Worm (Caenorhabditis elegans) whole organism, L1 larva: ENCODE data around the gene ZK1307.4.

Source experiments
- aha-1 ChIP-seq: fragments of 150-350 bp; optimal IDR thresholded peaks from 2 replicates; lab custom pipeline; 2014; ENCODE audit warnings: missing biosample characterization, missing genetic modification characterization
- alr-1 ChIP-seq: fragments of 200-800 bp; sonication (Bioruptor generic); optimal IDR thresholded peaks from 2 replicates; lab custom pipeline; 2018; ENCODE audit warnings: borderline replicate concordance, mild to moderate bottlenecking, missing genetic modification characterization, missing compliant biosample characterization
- ama-1 ChIP-seq: fragments of 150-350 bp; optimal IDR thresholded peaks from 2 replicates; lab custom pipeline; 2014
- dsc-1 ChIP-seq: sonication (generic microtip); optimal IDR thresholded peaks from 2 replicates; lab custom pipeline; 2016; ENCODE audit warnings: mild to moderate bottlenecking, missing genetic modification characterization, missing compliant biosample characterization
- efl-1 ChIP-seq, 4 experiments: fragments of 150-350 bp; optimal IDR thresholded peaks in 3 of 4; peaks in 1 of 4; 1 replicate in 1 of 4; 2 replicates in 3 of 4; lab custom pipeline; 2014; ENCODE audit warnings: missing biosample characterization in 2 of 4, missing genetic modification characterization in 2 of 4, missing genetic modification reagents in 2 of 4
- elt-2 ChIP-seq: sonication (generic microtip); optimal IDR thresholded peaks from 2 replicates; lab custom pipeline; 2016; ENCODE audit warnings: missing genetic modification characterization, mild to moderate bottlenecking, inconsistent platforms, missing compliant biosample characterization, missing genetic modification reagents
- fkh-10 ChIP-seq: sonication (generic microtip); optimal IDR thresholded peaks from 2 replicates; lab custom pipeline; 2017; ENCODE audit warnings: missing biosample characterization, missing genetic modification reagents, missing genetic modification characterization
- fkh-8 ChIP-seq: sonication (generic microtip); optimal IDR thresholded peaks from 2 replicates; lab custom pipeline; 2016; ENCODE audit warnings: mild to moderate bottlenecking, missing genetic modification characterization, missing compliant biosample characterization
- isw-1 ChIP-seq: fragments of 200-800 bp; sonication (Bioruptor generic); IDR thresholded peaks from 2 replicates; pipeline ENCODE4 v1.3.6; 2022; ENCODE audit warnings: missing genetic modification characterization, missing compliant biosample characterization
- jun-1 ChIP-seq: fragments of 150-350 bp; optimal IDR thresholded peaks from 2 replicates; lab custom pipeline; 2014; ENCODE audit warnings: missing biosample characterization, missing genetic modification reagents, missing genetic modification characterization
- lin-14 ChIP-seq: fragments of 200-800 bp; sonication (Bioruptor generic); optimal IDR thresholded peaks from 2 replicates; lab custom pipeline; 2018; ENCODE audit warnings: mild to moderate bottlenecking, missing genetic modification characterization, moderate library complexity, missing compliant biosample characterization
- lin-39 ChIP-seq: fragments of 150-350 bp; optimal IDR thresholded peaks from 2 replicates; lab custom pipeline; 2014; ENCODE audit warnings: missing biosample characterization, missing genetic modification reagents, missing genetic modification characterization
- lsy-2 ChIP-seq, 2 experiments: fragments of 150-350 bp; optimal IDR thresholded peaks; 2 replicates each; lab custom pipeline; 2014; ENCODE audit warnings: missing biosample characterization in 2 of 2, missing genetic modification characterization in 2 of 2
- mab-9 ChIP-seq: fragments of 200-800 bp; sonication (Bioruptor generic); IDR thresholded peaks from 2 replicates; pipeline ENCODE4 v1.3.6; 2022; ENCODE audit warnings: missing genetic modification reagents, missing genetic modification characterization, missing compliant biosample characterization
- mdl-1 ChIP-seq, 2 experiments: fragments of 150-350 bp; optimal IDR thresholded peaks; 2 replicates each; lab custom pipeline; 2014 to 2017; ENCODE audit warnings: missing biosample characterization in 2 of 2, missing genetic modification characterization in 2 of 2, inconsistent platforms in 1 of 2
- mep-1 ChIP-seq: fragments of 150-350 bp; optimal IDR thresholded peaks from 2 replicates; lab custom pipeline; 2014; ENCODE audit warnings: missing biosample characterization, missing genetic modification characterization
- nhr-47 ChIP-seq: sonication (generic microtip); optimal IDR thresholded peaks from 2 replicates; lab custom pipeline; 2016; ENCODE audit warnings: mild to moderate bottlenecking, missing genetic modification characterization, moderate library complexity, missing compliant biosample characterization
- nhr-85 ChIP-seq: sonication (generic microtip); peaks from one replicate; lab custom pipeline; 2016; ENCODE audit warnings: missing genetic modification characterization, inconsistent platforms, missing compliant biosample characterization
- nhr-90 ChIP-seq: sonication (generic microtip); optimal IDR thresholded peaks from 2 replicates; lab custom pipeline; 2016; ENCODE audit warnings: mild to moderate bottlenecking, missing genetic modification characterization, missing compliant biosample characterization; ENCODE audit not compliant: poor library complexity
- pag-3 ChIP-seq: sonication (generic microtip); optimal IDR thresholded peaks from 2 replicates; lab custom pipeline; 2017; ENCODE audit warnings: missing genetic modification characterization, mild to moderate bottlenecking, missing compliant biosample characterization, antibody characterized with exemption, borderline replicate concordance; ENCODE audit not compliant: insufficient read depth
- pqm-1 ChIP-seq: sonication (generic microtip); optimal IDR thresholded peaks from 3 replicates; lab custom pipeline; 2017; ENCODE audit warnings: missing biosample characterization, missing genetic modification characterization
- snpc-4 ChIP-seq: fragments of 150-350 bp; optimal IDR thresholded peaks from 2 replicates; lab custom pipeline; 2014; ENCODE audit warnings: missing biosample characterization, missing genetic modification characterization
- snu-23 ChIP-seq: sonication (generic microtip); optimal IDR thresholded peaks from 2 replicates; lab custom pipeline; 2016; ENCODE audit warnings: missing genetic modification characterization, missing compliant biosample characterization
- sox-4 ChIP-seq: sonication (generic microtip); optimal IDR thresholded peaks from 2 replicates; lab custom pipeline; 2016; ENCODE audit warnings: missing genetic modification characterization, missing compliant biosample characterization
- tbx-2 ChIP-seq: sonication (generic microtip); optimal IDR thresholded peaks from 2 replicates; lab custom pipeline; 2016; ENCODE audit warnings: missing genetic modification characterization, missing compliant biosample characterization
- unc-130 ChIP-seq: fragments of 150-350 bp; optimal IDR thresholded peaks from 2 replicates; lab custom pipeline; 2017; ENCODE audit warnings: missing biosample characterization, missing genetic modification characterization, inconsistent platforms
- unc-30 ChIP-seq: sonication (generic microtip); optimal IDR thresholded peaks from 2 replicates; lab custom pipeline; 2017; ENCODE audit warnings: missing biosample characterization, missing genetic modification characterization
- unc-98 ChIP-seq: fragments of 200-800 bp; sonication (Bioruptor generic); IDR thresholded peaks from 2 replicates; pipeline ENCODE4 v1.3.6; 2022; ENCODE audit warnings: missing genetic modification characterization, missing compliant biosample characterization
- vab-15 ChIP-seq: sonication (generic microtip); optimal IDR thresholded peaks from 2 replicates; lab custom pipeline; 2017; ENCODE audit warnings: missing genotype, mild to moderate bottlenecking, missing genetic modification characterization, missing compliant biosample characterization
- zip-4 ChIP-seq: fragments of 200-800 bp; sonication (Bioruptor generic); optimal IDR thresholded peaks from 2 replicates; lab custom pipeline; 2018; ENCODE audit warnings: mild to moderate bottlenecking, missing genetic modification characterization, moderate library complexity, missing compliant biosample characterization
- ztf-11 ChIP-seq, 2 experiments: sonication (generic microtip); optimal IDR thresholded peaks; 2 replicates each; lab custom pipeline; 2016 to 2017; ENCODE audit warnings: missing genetic modification characterization in 2 of 2, missing biosample characterization in 1 of 2, missing compliant biosample characterization in 1 of 2
- ztf-4 ChIP-seq: fragments of 150-350 bp; optimal IDR thresholded peaks from 2 replicates; lab custom pipeline; 2014; ENCODE audit warnings: missing biosample characterization, missing genetic modification characterization

Gene ZK1307.4

ce11 chrII:9618759-9619158, 32.8 kb downstream of the ZK1307.4 start:
- TF ChIP-seq nhr-47 (tag; lab: Kevin White, UChicago), result no peak
- TF ChIP-seq efl-1 (optimal IDR thresholded peaks at IDR 0.05; lab: Kevin White, UChicago), result no peak
- TF ChIP-seq efl-1 (GFP tag; optimal IDR thresholded peaks at IDR 0.05 in 1 of 2; lab: Kevin White, UChicago), result peak in 1 of 2 experiments; percentile 39
- no peak for TF ChIP-seq snpc-4 (tag; lab: Kevin White, UChicago)
- peak; percentile 26 for TF ChIP-seq nhr-85 (tag; lab: Kevin White, UChicago)
- no peak for TF ChIP-seq pqm-1 (tag; lab: Kevin White, UChicago)

DNA sequence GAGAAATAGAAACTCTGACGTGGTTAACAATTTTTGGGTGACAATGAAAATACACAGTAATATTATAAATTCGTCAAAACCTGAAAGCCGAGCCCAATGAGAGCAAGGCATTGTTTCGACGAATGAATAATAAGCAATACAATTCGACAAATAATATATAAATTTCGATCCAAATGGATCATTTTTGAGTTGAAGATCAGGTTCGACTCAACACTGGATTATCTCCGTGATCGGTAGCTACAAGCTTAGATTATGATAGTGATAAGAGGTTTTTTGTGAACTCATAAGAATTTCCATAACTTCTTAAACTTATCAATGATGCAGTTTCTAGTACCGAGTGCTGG, 33.7 kb downstream of the ZK1307.4 start:
- TF ChIP-seq lin-14 (GFP tag; lab: Kevin White, UChicago) (peak; percentile 21), zip-4 (peak; percentile 16), nhr-90 (tag; lab: Kevin White, UChicago) (peak; percentile 25), unc-130 (tag; lab: Kevin White, UChicago) (no peak), mep-1 (tag; lab: Kevin White, UChicago) (no peak), nhr-85 (tag; lab: Kevin White, UChicago) (no peak), lin-39 (tag; lab: Kevin White, UChicago) (no peak), jun-1 (tag; lab: Kevin White, UChicago) (peak; percentile 2), snu-23 (GFP tag; lab: Kevin White, UChicago) (peak; percentile 19)
- TF ChIP-seq, all 84 proteins: peak for 5

DNA sequence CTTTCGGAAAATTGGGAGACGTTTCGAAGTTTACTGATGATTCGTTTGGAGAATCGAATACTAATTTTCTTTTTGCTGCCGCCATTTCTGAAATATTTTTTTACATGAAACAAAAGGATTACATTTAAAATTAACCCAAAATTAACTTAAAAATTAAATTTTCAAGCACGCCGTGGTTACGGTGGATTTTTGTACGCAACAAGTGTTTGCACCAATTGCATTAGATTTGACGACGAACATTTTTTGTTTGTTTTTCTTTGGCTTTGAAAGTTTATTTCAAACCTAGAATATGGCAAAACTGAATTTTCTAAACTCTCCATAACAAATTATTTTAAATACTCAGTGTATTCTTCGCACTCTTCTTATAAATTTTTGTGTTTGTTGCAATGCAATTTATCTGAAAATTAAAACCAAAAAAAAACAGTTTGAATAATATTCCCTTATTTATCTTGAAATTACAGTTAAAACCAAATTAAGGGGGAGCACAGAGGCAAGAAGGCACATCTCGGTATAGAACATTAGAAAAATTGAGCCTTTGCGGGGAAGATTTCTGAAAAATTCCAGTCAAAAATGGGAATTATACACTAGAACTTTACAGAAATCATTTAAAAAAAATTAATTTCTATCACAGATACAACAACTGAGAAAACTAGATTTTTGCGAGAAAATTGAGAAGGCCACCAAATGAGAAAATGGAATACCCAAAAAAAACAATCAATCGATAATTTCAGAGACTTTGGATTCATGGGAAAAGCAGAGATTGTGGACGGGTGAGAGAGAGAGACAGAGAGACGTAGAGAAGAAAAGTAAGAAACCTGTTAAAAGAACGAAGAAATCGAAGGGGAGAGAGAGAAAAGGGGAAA, 34.3 kb downstream of the ZK1307.4 start, which contains the start of gene hal-3:
Gene hal-3 (minus strand): TSS at position 87 of the 863 bp plus-strand sequence.
- TF ChIP-seq efl-1 (optimal IDR thresholded peaks at IDR 0.05; lab: Kevin White, UChicago) (no peak), efl-1 (GFP tag; optimal IDR thresholded peaks at IDR 0.05 in 1 of 2; lab: Kevin White, UChicago) (peak in 1 of 2 experiments; percentile 77), jun-1 (tag; lab: Kevin White, UChicago) (no peak), ama-1 (lab: Kevin White, UChicago) (peak; percentile 16), ztf-4 (tag; lab: Kevin White, UChicago) (peak; percentile 5), fkh-8 (tag; lab: Kevin White, UChicago) (no peak), lsy-2 (tag; optimal IDR thresholded peaks at IDR 0.05; lab: Kevin White, UChicago) (peak in 1 of 2 experiments; percentile 54), ztf-11 (tag; optimal IDR thresholded peaks at IDR 0.05; lab: Kevin White, UChicago) (no peak), nhr-47 (tag; lab: Kevin White, UChicago) (peak; percentile 1)

DNA sequence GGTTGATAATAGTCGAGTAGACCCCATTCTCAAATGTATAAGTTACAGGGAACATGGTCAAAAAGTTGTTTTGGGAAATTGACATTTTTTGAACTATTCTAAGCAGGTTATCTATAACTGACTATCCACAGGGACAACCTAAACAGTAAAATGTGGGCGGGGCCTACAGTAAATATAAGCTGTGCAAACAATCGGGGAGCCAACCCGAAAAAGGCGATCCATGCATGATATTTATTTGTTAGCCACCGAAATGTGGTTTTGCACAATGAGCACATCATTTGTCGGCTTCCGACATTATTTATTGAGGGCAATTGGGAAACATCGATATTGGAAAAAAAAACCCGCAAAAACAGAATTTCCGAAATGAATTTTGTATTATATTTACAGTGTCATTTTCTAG, 36.9 kb downstream of the ZK1307.4 start, which contains the start of gene hlh-6:
Gene hlh-6 (minus strand): TSS at position 101 of the 400 bp plus-strand sequence.
- no peak for TF ChIP-seq zip-4
- no peak for TF ChIP-seq tbx-2 (tag; lab: Kevin White, UChicago)
- no peak for TF ChIP-seq vab-15 (tag; lab: Kevin White, UChicago)
- no peak for TF ChIP-seq fkh-10 (GFP tag; lab: Kevin White, UChicago)

- no peak for TF ChIP-seq nhr-85 (tag; lab: Kevin White, UChicago)
- TF ChIP-seq lin-39 (tag; lab: Kevin White, UChicago), result no peak
- TF ChIP-seq sox-4 (tag; lab: Kevin White, UChicago), result no peak
- no peak for TF ChIP-seq unc-30
- TF ChIP-seq mep-1 (tag; lab: Kevin White, UChicago), result no peak
- no peak for TF ChIP-seq mab-9 (GFP tag; lab: Robert Waterston, UW)
- no peak for TF ChIP-seq isw-1 (GFP tag; lab: Robert Waterston, UW)
- no peak for TF ChIP-seq alr-1 (tag; lab: Kevin White, UChicago)
- no peak for TF ChIP-seq pag-3 (tag; lab: Kevin White, UChicago)
- TF ChIP-seq elt-2 (tag; lab: Kevin White, UChicago), result no peak
- TF ChIP-seq lin-14 (GFP tag; lab: Kevin White, UChicago), result no peak
- TF ChIP-seq ztf-11 (tag; optimal IDR thresholded peaks at IDR 0.05; lab: Kevin White, UChicago), result no peak
- TF ChIP-seq dsc-1 (tag; lab: Kevin White, UChicago), result no peak
- TF ChIP-seq aha-1, result no peak
- no peak for TF ChIP-seq unc-98
- TF ChIP-seq mdl-1 (tag; optimal IDR thresholded peaks at IDR 0.05; lab: Kevin White, UChicago), result no peak
Observed at ce11 chrII:9611347-9611923, 40.2 kb downstream of the ZK1307.4 start, which contains the start of the genes T15H9.5 and T15H9.4. T15H9.5 (minus strand) TSS chrII:9611447. T15H9.4 (plus strand) TSS chrII:9611873.
